Worm (Caenorhabditis elegans) whole organism, late embryonic: Measurements from ENCODE around the gene M110.8.

Experiments
- C08G9.2 ChIP-seq: sonication (generic microtip); optimal IDR thresholded peaks from 2 replicates; lab custom pipeline; 2016; ENCODE audit warnings: mild to moderate bottlenecking, missing genetic modification characterization, moderate library complexity, missing compliant biosample characterization
- F13H6.1 ChIP-seq: sonication (generic microtip); optimal IDR thresholded peaks from 2 replicates; lab custom pipeline; 2016; ENCODE audit warnings: missing genetic modification characterization, missing compliant biosample characterization
- K09A11.1 ChIP-seq: sonication (generic microtip); optimal IDR thresholded peaks from 2 replicates; lab custom pipeline; 2017; ENCODE audit warnings: antibody characterized with exemption, mild to moderate bottlenecking, missing genetic modification characterization, missing compliant biosample characterization; ENCODE audit not compliant: insufficient read depth
- T23F11.4 ChIP-seq: fragments of 200-800 bp; sonication (Bioruptor generic); optimal IDR thresholded peaks from 2 replicates; lab custom pipeline; 2018; ENCODE audit warnings: mild to moderate bottlenecking, missing genetic modification characterization, missing compliant biosample characterization
- Y22D7AL.16 ChIP-seq: sonication (generic microtip); optimal IDR thresholded peaks from 2 replicates; lab custom pipeline; 2016; ENCODE audit warnings: missing genetic modification characterization, missing compliant biosample characterization
- ama-1 ChIP-seq: fragments of 150-350 bp; optimal IDR thresholded peaks from 2 replicates; lab custom pipeline; 2014
- ceh-14 ChIP-seq: sonication (generic microtip); optimal IDR thresholded peaks from 2 replicates; lab custom pipeline; 2016; ENCODE audit warnings: missing genotype, missing genetic modification characterization, missing compliant biosample characterization
- ceh-18 ChIP-seq: sonication (generic microtip); optimal IDR thresholded peaks from 2 replicates; lab custom pipeline; 2016; ENCODE audit warnings: missing genetic modification characterization, missing compliant biosample characterization
- ceh-19 ChIP-seq: fragments of 200-800 bp; sonication (Bioruptor generic); optimal IDR thresholded peaks from 2 replicates; lab custom pipeline; 2018; ENCODE audit warnings: mild to moderate bottlenecking, missing genetic modification characterization, missing compliant biosample characterization
- ceh-2 ChIP-seq: sonication (generic microtip); optimal IDR thresholded peaks from 2 replicates; lab custom pipeline; 2016; ENCODE audit warnings: missing genotype, missing genetic modification characterization, missing compliant biosample characterization
- ceh-22 ChIP-seq: sonication (generic microtip); optimal IDR thresholded peaks from 2 replicates; lab custom pipeline; 2017; ENCODE audit warnings: missing biosample characterization, missing genetic modification characterization
- ceh-24 ChIP-seq: sonication (generic microtip); optimal IDR thresholded peaks from 2 replicates; lab custom pipeline; 2016; ENCODE audit warnings: mild to moderate bottlenecking, missing genetic modification characterization, missing compliant biosample characterization
- ceh-31 ChIP-seq: sonication (generic microtip); optimal IDR thresholded peaks from 2 replicates; lab custom pipeline; 2016; ENCODE audit warnings: missing genetic modification characterization, missing compliant biosample characterization
- ceh-34 ChIP-seq: sonication (generic microtip); optimal IDR thresholded peaks from 2 replicates; lab custom pipeline; 2016; ENCODE audit warnings: mild to moderate bottlenecking, missing genetic modification characterization, missing compliant biosample characterization
- ceh-45 ChIP-seq: fragments of 200-800 bp; sonication (Bioruptor generic); IDR thresholded peaks from 2 replicates; pipeline ENCODE4 v1.3.6; 2022; ENCODE audit warnings: missing genetic modification reagents, missing genetic modification characterization, missing compliant biosample characterization
- ceh-48 ChIP-seq: sonication (generic microtip); optimal IDR thresholded peaks from 2 replicates; lab custom pipeline; 2016; ENCODE audit warnings: missing genetic modification characterization, inconsistent platforms, missing compliant biosample characterization
- ceh-9 ChIP-seq: sonication (generic microtip); optimal IDR thresholded peaks from 2 replicates; lab custom pipeline; 2016; ENCODE audit warnings: mild to moderate bottlenecking, missing genetic modification characterization, inconsistent platforms, missing compliant biosample characterization
- dmd-4 ChIP-seq: sonication (generic microtip); optimal IDR thresholded peaks from 2 replicates; lab custom pipeline; 2016; ENCODE audit warnings: borderline replicate concordance, missing genetic modification characterization, missing compliant biosample characterization
- dve-1 ChIP-seq: sonication (generic microtip); optimal IDR thresholded peaks from 2 replicates; lab custom pipeline; 2017; ENCODE audit warnings: antibody characterized with exemption, mild to moderate bottlenecking, missing genetic modification characterization, missing compliant biosample characterization
- elt-2 ChIP-seq: sonication (generic microtip); optimal IDR thresholded peaks from 2 replicates; lab custom pipeline; 2016; ENCODE audit warnings: missing genetic modification reagents, missing genetic modification characterization, missing compliant biosample characterization
- elt-4 ChIP-seq: sonication (generic microtip); optimal IDR thresholded peaks from 2 replicates; lab custom pipeline; 2016; ENCODE audit warnings: missing genetic modification characterization, missing compliant biosample characterization
- ets-4 ChIP-seq: sonication (generic microtip); optimal IDR thresholded peaks from 2 replicates; lab custom pipeline; 2016; ENCODE audit warnings: missing genetic modification characterization, missing compliant biosample characterization
- eyg-1 ChIP-seq: sonication (generic microtip); optimal IDR thresholded peaks from 2 replicates; lab custom pipeline; 2016; ENCODE audit warnings: missing genotype, missing genetic modification characterization, missing compliant biosample characterization
- fax-1 ChIP-seq: sonication (generic microtip); optimal IDR thresholded peaks from 2 replicates; lab custom pipeline; 2016; ENCODE audit warnings: missing genotype, missing genetic modification characterization, missing compliant biosample characterization
- fkh-10 ChIP-seq: fragments of 150-350 bp; optimal IDR thresholded peaks from 2 replicates; lab custom pipeline; 2014; ENCODE audit warnings: missing biosample characterization, missing genetic modification reagents, missing genetic modification characterization
- hlh-13 ChIP-seq: fragments of 200-800 bp; sonication (Bioruptor generic); optimal IDR thresholded peaks from 2 replicates; lab custom pipeline; 2018; ENCODE audit warnings: mild to moderate bottlenecking, missing genetic modification characterization, missing compliant biosample characterization
- hlh-15 ChIP-seq: sonication (generic microtip); optimal IDR thresholded peaks from 2 replicates; lab custom pipeline; 2016; ENCODE audit warnings: missing genetic modification characterization, missing compliant biosample characterization
- hlh-30 ChIP-seq: sonication (generic microtip); optimal IDR thresholded peaks from 2 replicates; lab custom pipeline; 2017; ENCODE audit warnings: antibody characterized with exemption, missing genetic modification characterization, missing compliant biosample characterization; ENCODE audit not compliant: insufficient read depth
- hlh-6 ChIP-seq: sonication (generic microtip); optimal IDR thresholded peaks from 2 replicates; lab custom pipeline; 2016; ENCODE audit warnings: missing genotype, missing genetic modification characterization, missing compliant biosample characterization
- hlh-8 ChIP-seq: sonication (generic microtip); optimal IDR thresholded peaks from 2 replicates; lab custom pipeline; 2016; ENCODE audit warnings: missing genotype, missing genetic modification characterization, missing compliant biosample characterization
- lim-6 ChIP-seq: sonication (generic microtip); optimal IDR thresholded peaks from 2 replicates; lab custom pipeline; 2016; ENCODE audit warnings: missing genetic modification characterization, missing compliant biosample characterization
- lin-11 ChIP-seq: fragments of 200-800 bp; sonication (Bioruptor generic); optimal IDR thresholded peaks from 2 replicates; lab custom pipeline; 2018; ENCODE audit warnings: mild to moderate bottlenecking, missing genetic modification characterization, missing compliant biosample characterization
- nfya-1 ChIP-seq: sonication (generic microtip); optimal IDR thresholded peaks from 2 replicates; lab custom pipeline; 2017; ENCODE audit warnings: missing genetic modification characterization, mild to moderate bottlenecking, missing compliant biosample characterization, antibody characterized with exemption, moderate library complexity
- odd-2 ChIP-seq: sonication (generic microtip); optimal IDR thresholded peaks from 2 replicates; lab custom pipeline; 2017; ENCODE audit warnings: antibody characterized with exemption, mild to moderate bottlenecking, missing genetic modification characterization, missing compliant biosample characterization
- pat-9 ChIP-seq: fragments of 200-800 bp; sonication (Bioruptor generic); optimal IDR thresholded peaks from 2 replicates; lab custom pipeline; 2018; ENCODE audit warnings: mild to moderate bottlenecking, missing genetic modification characterization, moderate library complexity, missing compliant biosample characterization
- pax-1 ChIP-seq: fragments of 150-350 bp; optimal IDR thresholded peaks from 2 replicates; lab custom pipeline; 2014; ENCODE audit warnings: missing biosample characterization, missing genetic modification characterization
- pqm-1 ChIP-seq: sonication (generic microtip); optimal IDR thresholded peaks from 2 replicates; lab custom pipeline; 2016; ENCODE audit warnings: missing genetic modification characterization, missing compliant biosample characterization
- pros-1 ChIP-seq: fragments of 150-350 bp; optimal IDR thresholded peaks from 2 replicates; lab custom pipeline; 2014; ENCODE audit warnings: missing biosample characterization, missing genetic modification reagents, missing genetic modification characterization
- ref-2 ChIP-seq: sonication (generic microtip); optimal IDR thresholded peaks from 2 replicates; lab custom pipeline; 2016; ENCODE audit warnings: missing genetic modification characterization, missing compliant biosample characterization
- rnt-1 ChIP-seq: sonication (generic microtip); optimal IDR thresholded peaks from 2 replicates; lab custom pipeline; 2016; ENCODE audit warnings: missing genetic modification characterization, missing compliant biosample characterization
- sox-2 ChIP-seq: fragments of 200-800 bp; sonication (Bioruptor generic); IDR thresholded peaks from 2 replicates; pipeline ENCODE4 v1.3.6; 2022; ENCODE audit warnings: missing genetic modification reagents, missing genetic modification characterization, missing compliant biosample characterization
- sox-4 ChIP-seq: sonication (generic microtip); optimal IDR thresholded peaks from 2 replicates; lab custom pipeline; 2017; ENCODE audit warnings: mild to moderate bottlenecking, missing genetic modification characterization, inconsistent platforms, missing compliant biosample characterization
- tbx-2 ChIP-seq: sonication (generic microtip); optimal IDR thresholded peaks from 2 replicates; lab custom pipeline; 2016; ENCODE audit warnings: missing genetic modification characterization, missing compliant biosample characterization
- ttx-3 ChIP-seq: sonication (generic microtip); optimal IDR thresholded peaks from 2 replicates; lab custom pipeline; 2016; ENCODE audit warnings: missing genetic modification reagents, missing genetic modification characterization, missing compliant biosample characterization
- unc-42 ChIP-seq: sonication (generic microtip); optimal IDR thresholded peaks from 2 replicates; lab custom pipeline; 2016; ENCODE audit warnings: missing genotype, missing genetic modification characterization, missing compliant biosample characterization
- unc-55 ChIP-seq: sonication (generic microtip); optimal IDR thresholded peaks from 2 replicates; lab custom pipeline; 2017; ENCODE audit warnings: missing biosample characterization, missing genetic modification reagents, missing genetic modification characterization
- unc-86 ChIP-seq: sonication (generic microtip); optimal IDR thresholded peaks from 2 replicates; lab custom pipeline; 2016; ENCODE audit warnings: missing genetic modification characterization, missing compliant biosample characterization
- zip-5 ChIP-seq: sonication (generic microtip); optimal IDR thresholded peaks from 2 replicates; lab custom pipeline; 2016; ENCODE audit warnings: missing genetic modification characterization, missing compliant biosample characterization

M110.8 gene

DNA sequence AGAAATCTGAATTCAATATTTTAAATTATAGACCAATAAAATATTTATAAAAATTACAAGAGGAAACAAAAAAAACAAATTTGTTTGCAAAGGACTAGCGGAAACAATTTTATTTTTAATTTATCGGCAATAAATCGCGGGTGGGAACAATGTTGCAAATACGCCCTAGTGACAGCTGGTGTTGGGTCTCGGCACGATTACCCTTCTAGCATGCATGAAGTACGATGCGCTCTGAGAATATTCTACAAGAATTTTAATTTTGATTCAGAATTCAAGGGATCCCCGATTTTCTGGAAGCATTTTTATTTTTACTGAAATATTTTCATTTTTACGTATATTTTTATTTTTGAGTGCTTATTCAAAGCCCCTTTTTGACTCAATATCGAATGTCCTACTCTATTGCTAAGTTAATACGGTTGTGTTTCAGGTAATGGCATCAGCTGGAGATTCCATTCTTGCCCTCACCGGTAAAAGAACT lies 24.3 kb downstream of the M110.8 start, which contains the start of the genes mig-5 and cct-1:
mig-5 (minus strand) TSS at position 8 of the 478 bp plus-strand sequence.
cct-1 (plus strand) TSS at position 428 of the 478 bp plus-strand sequence.
- TF ChIP-seq ceh-34 (peak; percentile 69), pros-1 (tag; lab: Kevin White, UChicago) (no peak), lin-11 (no peak), dve-1 (tag; lab: Kevin White, UChicago) (peak; percentile 33), fkh-10 (GFP tag; lab: Kevin White, UChicago) (no peak), tbx-2 (tag; lab: Kevin White, UChicago) (peak; percentile 69), lim-6 (no peak), ceh-31 (tag; lab: Kevin White, UChicago) (peak; percentile 68), zip-5 (tag; lab: Kevin White, UChicago) (no peak), nfya-1 (tag; lab: Kevin White, UChicago) (peak; percentile 94), ama-1 (lab: Kevin White, UChicago) (no peak), odd-2 (tag; lab: Kevin White, UChicago) (no peak), unc-55 (GFP tag; lab: Kevin White, UChicago) (peak; percentile 86), ceh-22 (tag; lab: Kevin White, UChicago) (no peak), unc-86 (tag; lab: Kevin White, UChicago) (peak; percentile 66), hlh-8 (tag; lab: Kevin White, UChicago) (peak; percentile 60), Y22D7AL.16 (tag; lab: Kevin White, UChicago) (peak; percentile 28), dmd-4 (tag; lab: Kevin White, UChicago) (no peak), ceh-9 (tag; lab: Kevin White, UChicago) (no peak), hlh-15 (tag; lab: Kevin White, UChicago) (no peak), F13H6.1 (tag; lab: Kevin White, UChicago) (peak; percentile 5), sox-2 (no peak), ref-2 (tag; lab: Kevin White, UChicago) (peak; percentile 70), ceh-45 (GFP tag; lab: Robert Waterston, UW) (no peak), elt-2 (peak; percentile 59), pqm-1 (tag; lab: Kevin White, UChicago) (no peak), ceh-2 (tag; lab: Kevin White, UChicago) (no peak), rnt-1 (peak; percentile 69), C08G9.2 (tag; lab: Kevin White, UChicago) (no peak), pax-1 (tag; lab: Kevin White, UChicago) (peak; percentile 82), ceh-18 (tag; lab: Kevin White, UChicago) (peak; percentile 92), pat-9 (tag; lab: Kevin White, UChicago) (no peak), hlh-6 (tag; lab: Kevin White, UChicago) (no peak), ttx-3 (tag; lab: Kevin White, UChicago) (no peak), ceh-19 (GFP tag; lab: Kevin White, UChicago) (peak; percentile 35), sox-4 (tag; lab: Kevin White, UChicago) (no peak), hlh-13 (GFP tag; lab: Kevin White, UChicago) (no peak), ceh-14 (peak; percentile 80), ets-4 (tag; lab: Kevin White, UChicago) (peak; percentile 12), elt-4 (tag; lab: Kevin White, UChicago) (no peak), unc-42 (tag; lab: Kevin White, UChicago) (peak; percentile 84), fax-1 (peak; percentile 31), hlh-30 (tag; lab: Kevin White, UChicago) (peak; percentile 2), ceh-48 (tag; lab: Kevin White, UChicago) (peak; percentile 24), eyg-1 (tag; lab: Kevin White, UChicago) (no peak), K09A11.1 (peak; percentile 0), ceh-24 (no peak), T23F11.4 (GFP tag; lab: Kevin White, UChicago) (no peak)
